Worm (Caenorhabditis elegans) whole organism, L1 larva: ENCODE results near the gene cnc-10.

ENCODE experiments used
- ama-1 ChIP-seq: fragments of 150-350 bp; optimal IDR thresholded peaks from 2 replicates; lab custom pipeline; 2014
- blmp-1 ChIP-seq: fragments of 150-350 bp; optimal IDR thresholded peaks from 2 replicates; lab custom pipeline; 2014; ENCODE audit warnings: missing biosample characterization, missing genetic modification characterization
- ceh-82 ChIP-seq, 3 experiments: fragments of 150-350 bp in 1 of 3; sonication (generic microtip) in 2 of 3; optimal IDR thresholded peaks; 2 replicates each; lab custom pipeline; 2014 to 2017; ENCODE audit warnings: missing biosample characterization in 3 of 3, missing genetic modification characterization in 3 of 3
- ceh-90 ChIP-seq: sonication (generic microtip); optimal IDR thresholded peaks from 2 replicates; lab custom pipeline; 2016; ENCODE audit warnings: missing genetic modification characterization, missing compliant biosample characterization
- dpl-1 ChIP-seq, 3 experiments: fragments of 150-350 bp in 2 of 3; sonication (generic microtip) in 1 of 3; optimal IDR thresholded peaks; 2 replicates each; lab custom pipeline; 2014 to 2017; ENCODE audit warnings: missing biosample characterization in 3 of 3, missing genetic modification characterization in 3 of 3, missing genetic modification reagents in 3 of 3
- dsc-1 ChIP-seq: sonication (generic microtip); optimal IDR thresholded peaks from 2 replicates; lab custom pipeline; 2016; ENCODE audit warnings: mild to moderate bottlenecking, missing genetic modification characterization, missing compliant biosample characterization
- efl-1 ChIP-seq, 4 experiments: fragments of 150-350 bp; optimal IDR thresholded peaks in 3 of 4; peaks in 1 of 4; 1 replicate in 1 of 4; 2 replicates in 3 of 4; lab custom pipeline; 2014; ENCODE audit warnings: missing biosample characterization in 2 of 4, missing genetic modification characterization in 2 of 4, missing genetic modification reagents in 2 of 4
- efl-3 ChIP-seq: fragments of 200-800 bp; sonication (Bioruptor generic); optimal IDR thresholded peaks from 2 replicates; lab custom pipeline; 2018; ENCODE audit warnings: mild to moderate bottlenecking, missing genetic modification characterization, missing compliant biosample characterization
- elt-2 ChIP-seq: sonication (generic microtip); optimal IDR thresholded peaks from 2 replicates; lab custom pipeline; 2016; ENCODE audit warnings: missing genetic modification characterization, mild to moderate bottlenecking, inconsistent platforms, missing compliant biosample characterization, missing genetic modification reagents
- elt-3 ChIP-seq, 6 experiments: fragments of 150-350 bp in 1 of 6; sonication (generic microtip); optimal IDR thresholded peaks; 2 replicates each; lab custom pipeline; 2017 to 2018; ENCODE audit warnings: missing biosample characterization in 6 of 6, missing genetic modification characterization in 6 of 6, inconsistent platforms in 1 of 6
- fkh-10 ChIP-seq: sonication (generic microtip); optimal IDR thresholded peaks from 2 replicates; lab custom pipeline; 2017; ENCODE audit warnings: missing biosample characterization, missing genetic modification reagents, missing genetic modification characterization
- fkh-4 ChIP-seq: sonication (generic microtip); optimal IDR thresholded peaks from 2 replicates; lab custom pipeline; 2016; ENCODE audit warnings: missing compliant biosample characterization, missing genetic modification characterization, borderline replicate concordance
- hlh-4 ChIP-seq: sonication (generic microtip); optimal IDR thresholded peaks from 2 replicates; lab custom pipeline; 2016; ENCODE audit warnings: mild to moderate bottlenecking, missing genetic modification characterization, missing compliant biosample characterization
- hpl-2 ChIP-seq: fragments of 150-350 bp; optimal IDR thresholded peaks from 2 replicates; lab custom pipeline; 2014; ENCODE audit warnings: missing biosample characterization, missing genetic modification reagents, missing genetic modification characterization
- irx-1 ChIP-seq: sonication (generic microtip); optimal IDR thresholded peaks from 2 replicates; lab custom pipeline; 2016; ENCODE audit warnings: missing genetic modification characterization, missing compliant biosample characterization
- isw-1 ChIP-seq: fragments of 200-800 bp; sonication (Bioruptor generic); IDR thresholded peaks from 2 replicates; pipeline ENCODE4 v1.3.6; 2022; ENCODE audit warnings: missing genetic modification characterization, missing compliant biosample characterization
- lin-14 ChIP-seq: fragments of 200-800 bp; sonication (Bioruptor generic); optimal IDR thresholded peaks from 2 replicates; lab custom pipeline; 2018; ENCODE audit warnings: mild to moderate bottlenecking, missing genetic modification characterization, moderate library complexity, missing compliant biosample characterization
- lin-39 ChIP-seq: fragments of 150-350 bp; optimal IDR thresholded peaks from 2 replicates; lab custom pipeline; 2014; ENCODE audit warnings: missing biosample characterization, missing genetic modification reagents, missing genetic modification characterization
- nhr-11 ChIP-seq: fragments of 150-350 bp; optimal IDR thresholded peaks from 2 replicates; lab custom pipeline; 2014; ENCODE audit warnings: missing biosample characterization, missing genetic modification characterization
- nhr-20 ChIP-seq: sonication (generic microtip); optimal IDR thresholded peaks from 2 replicates; lab custom pipeline; 2016; ENCODE audit warnings: mild to moderate bottlenecking, missing genetic modification characterization, missing compliant biosample characterization
- nhr-237 ChIP-seq: fragments of 150-350 bp; optimal IDR thresholded peaks from 2 replicates; lab custom pipeline; 2014; ENCODE audit warnings: missing biosample characterization, missing genetic modification characterization
- nhr-71 ChIP-seq: sonication (generic microtip); optimal IDR thresholded peaks from 2 replicates; lab custom pipeline; 2016; ENCODE audit warnings: mild to moderate bottlenecking, missing genetic modification characterization, moderate library complexity, missing compliant biosample characterization
- nhr-85 ChIP-seq: sonication (generic microtip); peaks from one replicate; lab custom pipeline; 2016; ENCODE audit warnings: missing genetic modification characterization, inconsistent platforms, missing compliant biosample characterization
- pag-3 ChIP-seq: sonication (generic microtip); optimal IDR thresholded peaks from 2 replicates; lab custom pipeline; 2017; ENCODE audit warnings: missing genetic modification characterization, mild to moderate bottlenecking, missing compliant biosample characterization, antibody characterized with exemption, borderline replicate concordance; ENCODE audit not compliant: insufficient read depth
- snu-23 ChIP-seq: sonication (generic microtip); optimal IDR thresholded peaks from 2 replicates; lab custom pipeline; 2016; ENCODE audit warnings: missing genetic modification characterization, missing compliant biosample characterization
- tbx-2 ChIP-seq: sonication (generic microtip); optimal IDR thresholded peaks from 2 replicates; lab custom pipeline; 2016; ENCODE audit warnings: missing genetic modification characterization, missing compliant biosample characterization
- unc-86 ChIP-seq: sonication (generic microtip); optimal IDR thresholded peaks from 2 replicates; lab custom pipeline; 2016; ENCODE audit warnings: missing genetic modification characterization, missing compliant biosample characterization
- unc-98 ChIP-seq: fragments of 200-800 bp; sonication (Bioruptor generic); IDR thresholded peaks from 2 replicates; pipeline ENCODE4 v1.3.6; 2022; ENCODE audit warnings: missing genetic modification characterization, missing compliant biosample characterization
- zag-1 ChIP-seq: fragments of 150-350 bp; optimal IDR thresholded peaks from 2 replicates; lab custom pipeline; 2014; ENCODE audit warnings: missing biosample characterization, missing genetic modification characterization
- ztf-11 ChIP-seq, 2 experiments: sonication (generic microtip); optimal IDR thresholded peaks; 2 replicates each; lab custom pipeline; 2016 to 2017; ENCODE audit warnings: missing genetic modification characterization in 2 of 2, missing biosample characterization in 1 of 2, missing compliant biosample characterization in 1 of 2

The cnc-10 gene

DNA sequence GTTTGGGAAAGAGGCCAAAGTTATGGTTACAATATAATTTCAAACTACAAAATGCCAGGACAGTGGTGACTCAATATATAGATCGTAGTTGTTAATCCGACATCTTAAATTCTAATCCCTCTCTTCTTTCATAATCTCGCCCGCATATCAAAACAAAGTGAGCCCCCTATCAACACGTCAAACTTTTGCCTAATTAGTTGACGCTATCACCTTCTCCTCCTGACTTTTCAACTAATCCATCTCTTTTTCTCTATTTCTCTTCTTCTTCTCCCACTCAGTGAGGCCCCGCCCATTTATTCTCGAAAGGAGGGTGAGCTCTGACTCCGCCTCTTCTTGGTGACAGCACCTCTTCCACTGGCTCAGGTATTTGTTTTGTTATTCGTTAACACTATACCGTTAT is 28.3 kb downstream of the cnc-10 start (continued):
- TF ChIP-seq nhr-11, result no peak
- TF ChIP-seq unc-98 (GFP tag; lab: Robert Waterston, UW), result no peak
- no peak for TF ChIP-seq irx-1 (tag; lab: Kevin White, UChicago)
- no peak for TF ChIP-seq nhr-237 (tag; lab: Kevin White, UChicago)
- TF ChIP-seq dsc-1 (tag; lab: Kevin White, UChicago), result peak; percentile 96
- TF ChIP-seq snu-23 (GFP tag; lab: Kevin White, UChicago), result no peak
- no peak for TF ChIP-seq ceh-82 (tag; optimal IDR thresholded peaks at IDR 0.05; lab: Kevin White, UChicago)
- TF ChIP-seq lin-39 (tag; lab: Kevin White, UChicago), result no peak
- no peak for TF ChIP-seq ceh-90 (tag; lab: Kevin White, UChicago)
- peak; percentile 9 for TF ChIP-seq fkh-10 (GFP tag; lab: Kevin White, UChicago)
- TF ChIP-seq nhr-85, result no peak
- no peak for TF ChIP-seq ztf-11 (tag; optimal IDR thresholded peaks at IDR 0.05; lab: Kevin White, UChicago)
- TF ChIP-seq, all 84 proteins: peak for 6

DNA sequence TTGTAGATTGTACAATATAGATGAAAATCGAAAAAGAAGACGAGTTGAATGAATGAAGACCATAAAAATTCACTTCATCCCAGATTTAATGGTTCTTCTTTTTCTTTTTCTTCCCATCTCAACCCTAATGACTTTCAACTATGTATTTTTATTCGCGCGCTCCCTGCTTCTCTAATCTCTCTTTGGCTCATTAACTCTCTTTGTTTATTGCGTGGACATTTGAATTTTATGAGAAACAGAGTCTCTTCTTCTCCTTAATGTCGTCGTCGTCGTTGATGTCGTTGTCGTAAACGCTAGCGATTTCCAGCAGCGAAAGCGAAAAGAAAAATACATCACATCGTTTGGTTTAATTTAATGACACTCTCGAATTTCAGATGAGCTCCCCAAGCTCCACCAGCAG is 31.5 kb downstream of the cnc-10 start:
- TF ChIP-seq tbx-2 (tag; lab: Kevin White, UChicago) (no peak), isw-1 (GFP tag; lab: Robert Waterston, UW) (no peak), dsc-1 (tag; lab: Kevin White, UChicago) (peak; percentile 58), dpl-1 (GFP tag; optimal IDR thresholded peaks at IDR 0.05; lab: Kevin White, UChicago) (no peak)

DNA sequence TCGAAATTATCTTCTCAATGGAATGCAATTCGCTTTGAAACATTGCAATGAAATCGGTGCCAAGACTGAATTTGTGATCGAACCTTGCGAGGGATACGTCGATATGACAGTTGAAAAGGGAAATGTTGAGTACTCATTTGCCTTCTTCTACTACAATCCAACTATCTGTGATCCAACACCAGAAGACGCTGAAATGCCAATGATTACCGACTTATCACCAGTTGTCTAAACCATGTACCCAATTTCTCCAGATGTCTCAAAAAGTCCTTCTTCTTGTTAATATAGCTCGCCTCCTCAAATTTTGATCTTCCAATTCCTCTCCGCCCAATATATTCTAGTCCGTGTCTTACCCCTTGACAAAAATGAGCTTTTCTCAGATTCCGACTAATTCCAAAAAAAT is 33.1 kb downstream of the cnc-10 start:
- no peak for TF ChIP-seq ceh-90 (tag; lab: Kevin White, UChicago)

- TF ChIP-seq blmp-1 (tag; lab: Kevin White, UChicago), result peak; percentile 7
- peak; percentile 17 for TF ChIP-seq elt-2 (tag; lab: Kevin White, UChicago)
- TF ChIP-seq efl-3 (GFP tag; lab: Kevin White, UChicago), result no peak
- peak in 1 of 6 experiments; percentile 16 for TF ChIP-seq elt-3 (tag; optimal IDR thresholded peaks at IDR 0.05; lab: Kevin White, UChicago)
- TF ChIP-seq pag-3 (tag; lab: Kevin White, UChicago), result no peak
- no peak for TF ChIP-seq hlh-4
- TF ChIP-seq snu-23 (GFP tag; lab: Kevin White, UChicago), result peak; percentile 17
- TF ChIP-seq nhr-71 (tag; lab: Kevin White, UChicago), result peak; percentile 22
- peak; percentile 11 for TF ChIP-seq lin-14 (GFP tag; lab: Kevin White, UChicago)
- TF ChIP-seq nhr-20, result peak; percentile 52
- peak; percentile 8 for TF ChIP-seq nhr-85
These were observed 34.4 kb downstream of the cnc-10 start, which contains the start of gene cyp-29A2 for ce11 chrV:11217394-11217793. Gene cyp-29A2 (plus strand): TSS chrV:11217583.

- TF ChIP-seq hpl-2 (GFP tag; lab: Kevin White, UChicago) (no peak), unc-86 (tag; lab: Kevin White, UChicago) (no peak), efl-1 (optimal IDR thresholded peaks at IDR 0.05; lab: Kevin White, UChicago) (no peak), efl-1 (GFP tag; optimal IDR thresholded peaks at IDR 0.05 in 1 of 2; lab: Kevin White, UChicago) (no peak), ama-1 (lab: Kevin White, UChicago) (no peak), elt-3 (tag; optimal IDR thresholded peaks at IDR 0.05; lab: Kevin White, UChicago) (peak in 2 of 6 experiments; percentile 44 to 83)
These were observed 37.4 kb downstream of the cnc-10 start for ce11 chrV:11220415-11220814.

- TF ChIP-seq elt-3 (tag; optimal IDR thresholded peaks at IDR 0.05; lab: Kevin White, UChicago), result peak in 1 of 6 experiments; percentile 15
- TF ChIP-seq blmp-1 (tag; lab: Kevin White, UChicago), result peak; percentile 84
- TF ChIP-seq nhr-11, result no peak
- TF ChIP-seq hpl-2 (GFP tag; lab: Kevin White, UChicago), result no peak
- no peak for TF ChIP-seq zag-1 (tag; lab: Kevin White, UChicago)
- TF ChIP-seq fkh-4 (tag; lab: Kevin White, UChicago), result no peak
These were observed 37.9 kb downstream of the cnc-10 start, which contains the start of gene T19B10.2 for ce11 chrV:11220936-11221335. Gene T19B10.2 (plus strand): TSS chrV:11221302.
